Worm (Caenorhabditis elegans) whole organism, midembryonic: ENCODE results near the gene M04B2.6.

Source experiments
- T22C8.4 ChIP-seq: fragments of 200-800 bp; sonication (Bioruptor generic); IDR thresholded peaks from 2 replicates; pipeline ENCODE4 v1.3.6; 2022; ENCODE audit warnings: missing genetic modification characterization, missing compliant biosample characterization
- cog-1 ChIP-seq: sonication (generic microtip); optimal IDR thresholded peaks from 2 replicates; lab custom pipeline; 2016; ENCODE audit warnings: missing genetic modification characterization, missing compliant biosample characterization
- flt-1 ChIP-seq: fragments of 200-800 bp; sonication (Bioruptor generic); IDR thresholded peaks from 2 replicates; pipeline ENCODE4 v1.3.6; 2022; ENCODE audit warnings: missing genetic modification characterization, missing compliant biosample characterization
- klf-2 ChIP-seq: fragments of 200-800 bp; sonication (Bioruptor generic); conservative IDR thresholded peaks from 2 replicates; pipeline ENCODE4 v1.3.6; 2022; ENCODE audit warnings: missing genetic modification reagents, missing genetic modification characterization, missing compliant biosample characterization
- med-1 ChIP-seq: sonication (generic microtip); optimal IDR thresholded peaks from 2 replicates; lab custom pipeline; 2017; ENCODE audit warnings: missing genetic modification characterization, mild to moderate bottlenecking, missing compliant biosample characterization, antibody characterized with exemption, missing genetic modification reagents; ENCODE audit not compliant: insufficient read depth
- ref-1 ChIP-seq: fragments of 200-800 bp; sonication (Bioruptor generic); conservative IDR thresholded peaks from 2 replicates; pipeline ENCODE4 v1.3.6; 2022; ENCODE audit warnings: missing genetic modification reagents, missing genetic modification characterization, missing compliant biosample characterization
- tab-1 ChIP-seq: fragments of 200-800 bp; sonication (Bioruptor generic); IDR thresholded peaks from 2 replicates; pipeline ENCODE4 v1.3.6; 2022; ENCODE audit warnings: missing genetic modification characterization, missing compliant biosample characterization
- ztf-23 ChIP-seq: fragments of 200-800 bp; sonication (Bioruptor generic); IDR thresholded peaks from 2 replicates; pipeline ENCODE4 v1.3.6; 2022; ENCODE audit warnings: missing genetic modification reagents, missing genetic modification characterization, missing compliant biosample characterization
- ztf-29 ChIP-seq: fragments of 200-800 bp; sonication (Bioruptor generic); IDR thresholded peaks from 2 replicates; pipeline ENCODE4 v1.3.6; 2022; ENCODE audit warnings: missing genetic modification reagents, missing genetic modification characterization, missing compliant biosample characterization

M04B2.6 gene

DNA sequence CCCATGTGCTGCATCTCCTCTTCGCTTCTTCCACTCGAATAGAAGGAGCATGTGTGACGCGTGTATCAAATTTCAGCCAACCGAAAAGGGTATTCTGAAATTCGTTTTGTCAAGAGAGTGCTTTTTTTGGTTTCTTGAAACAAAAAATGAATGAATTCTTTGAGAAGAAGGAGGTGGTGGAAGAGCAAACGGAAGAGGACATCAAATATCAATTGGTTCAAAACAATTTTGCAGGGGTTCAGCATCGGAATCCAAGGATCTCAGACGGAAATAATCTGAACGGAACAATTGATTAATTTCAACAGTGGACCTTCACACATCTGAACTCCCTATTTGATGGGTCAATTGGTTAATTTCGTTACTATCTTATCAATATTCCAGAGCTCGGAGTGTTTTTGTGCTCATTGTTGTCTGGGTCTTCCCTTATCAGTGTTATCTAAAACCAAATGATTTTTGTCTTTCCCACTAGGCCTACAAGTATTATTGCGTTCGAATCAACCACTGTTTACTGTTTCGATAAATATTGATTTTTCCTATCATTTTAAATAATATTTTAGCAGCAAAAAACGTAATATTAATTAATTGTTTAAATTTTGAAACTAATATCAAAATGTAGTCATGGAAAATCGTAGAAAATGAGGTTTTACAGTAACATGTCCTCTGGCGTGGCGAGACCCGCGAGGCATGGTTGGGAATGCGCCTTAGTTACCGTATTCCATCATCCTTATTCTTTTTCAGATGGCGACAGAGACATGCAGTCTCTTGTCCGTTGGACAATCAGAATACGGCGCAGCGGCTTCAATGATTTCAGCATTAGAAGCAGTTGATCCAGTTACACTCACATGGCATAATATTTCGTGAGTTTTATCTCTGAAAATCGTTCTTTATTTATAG, 40.6 kb downstream of the M04B2.6 start, which contains the start of the genes C10C6.13 and wht-2:
Gene C10C6.13 (minus strand): TSS at position 51 of the 894 bp plus-strand sequence.
Gene wht-2 (plus strand): TSS at position 739 of the 894 bp plus-strand sequence.
- TF ChIP-seq med-1, result no peak
- TF ChIP-seq ztf-23 (GFP tag; lab: Robert Waterston, UW), result no peak
- no peak for TF ChIP-seq flt-1 (GFP tag; lab: Robert Waterston, UW)
- no peak for TF ChIP-seq cog-1 (tag; lab: Kevin White, UChicago)
- no peak for TF ChIP-seq ztf-29 (GFP tag; lab: Robert Waterston, UW)

ce11 chrIV:11467413-11467812, 43.2 kb downstream of the M04B2.6 start, which contains the start of gene C10C6.7:
TSS of gene C10C6.7 (minus strand) at chrIV:11467513.
- no peak for TF ChIP-seq tab-1 (GFP tag; lab: Robert Waterston, UW)
- TF ChIP-seq cog-1 (tag; lab: Kevin White, UChicago), result no peak

DNA sequence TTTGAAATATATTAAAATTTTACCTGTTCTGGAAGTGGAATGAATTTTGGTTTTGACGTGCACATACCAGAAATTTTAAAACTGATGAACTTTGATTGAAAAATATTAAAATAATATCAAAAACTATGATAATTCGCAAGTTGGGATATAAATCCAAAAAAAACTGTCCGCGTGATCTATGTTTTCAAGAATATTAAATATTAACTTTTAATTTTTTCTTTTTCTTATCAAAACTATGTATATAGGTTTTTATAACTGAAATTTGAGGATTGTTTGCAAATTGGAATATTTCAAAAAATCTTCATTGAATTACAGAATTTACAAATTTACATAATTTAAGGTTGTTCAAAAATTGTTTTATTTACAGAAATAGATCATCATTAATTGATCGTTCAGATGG, 45.4 kb downstream of the M04B2.6 start, which contains the start of gene C10C6.3:
Gene C10C6.3 (minus strand): TSS at position 101 of the 400 bp plus-strand sequence.
- TF ChIP-seq ztf-29 (GFP tag; lab: Robert Waterston, UW) (no peak), ref-1 (no peak), med-1 (no peak), T22C8.4 (no peak), tab-1 (GFP tag; lab: Robert Waterston, UW) (no peak), ztf-23 (GFP tag; lab: Robert Waterston, UW) (no peak), flt-1 (GFP tag; lab: Robert Waterston, UW) (no peak), cog-1 (tag; lab: Kevin White, UChicago) (no peak), klf-2 (no peak)

- TF ChIP-seq med-1 (no peak), cog-1 (tag; lab: Kevin White, UChicago) (no peak)
Measured at ce11 chrIV:11461335-11461734, 49.2 kb downstream of the M04B2.6 start.
